Fruit fly (Drosophila melanogaster): Measurements from ENCODE around the gene CG15046.

The CG15046 gene

dm6 chrX:18538204-18538864 lies 48.9 kb upstream of the CG15046 start (continued):
- TF ChIP-seq ss (GFP tag; optimal IDR thresholded peaks at IDR 0.05) = peak; percentile 54 to 68
- TF ChIP-seq CG6792 (GFP tag; optimal IDR thresholded peaks at IDR 0.05) = peak; percentile 63
- peak; percentile 64 for TF ChIP-seq topi (GFP tag; optimal IDR thresholded peaks at IDR 0.05)
- TF ChIP-seq achi (GFP tag; optimal IDR thresholded peaks at IDR 0.05) = peak; percentile 40
- TF ChIP-seq CG10631 (GFP tag; optimal IDR thresholded peaks at IDR 0.05) = peak; percentile 62
- TF ChIP-seq Lpt (GFP tag; optimal IDR thresholded peaks at IDR 0.05) = no peak
- peak; percentile 14 for TF ChIP-seq fd85E (GFP tag; optimal IDR thresholded peaks at IDR 0.05)
- TF ChIP-seq CG3919 (GFP tag; optimal IDR thresholded peaks at IDR 0.05) = peak; percentile 75
- peak; percentile 61 for TF ChIP-seq Hr39 (GFP tag; optimal IDR thresholded peaks at IDR 0.05)
- TF ChIP-seq fd59A (GFP tag; optimal IDR thresholded peaks at IDR 0.05) = peak; percentile 61
- TF ChIP-seq Sox15 (GFP tag; optimal IDR thresholded peaks at IDR 0.05) = peak; percentile 70
- peak; percentile 42 for TF ChIP-seq CG6276 (GFP tag; optimal IDR thresholded peaks at IDR 0.05)
- TF ChIP-seq Hr38 (GFP tag; optimal IDR thresholded peaks at IDR 0.05) = no peak
- no peak for TF ChIP-seq fkh (GFP tag; optimal IDR thresholded peaks at IDR 0.05)
- peak; percentile 55 for TF ChIP-seq acj6 (GFP tag; optimal IDR thresholded peaks at IDR 0.05)
- 0 out of 3 replicates have a peak, but pooled peaks have one; percentile 28 for TF ChIP-seq eg (GFP tag; IDR thresholded peaks at IDR 0.05)
- TF ChIP-seq Ets96B (tag; optimal IDR thresholded peaks at IDR 0.05) = peak; percentile 75
- TF ChIP-seq salr (GFP tag; optimal IDR thresholded peaks at IDR 0.05) = peak in 1 of 2 experiments; percentile 24
- TF ChIP-seq dac (GFP tag; optimal IDR thresholded peaks at IDR 0.05) = no peak
- TF ChIP-seq CG15336 (GFP tag; IDR thresholded peaks at IDR 0.05) = no peak
- peak; percentile 53 for TF ChIP-seq Ets21C (GFP tag; optimal IDR thresholded peaks at IDR 0.05)
- TF ChIP-seq CG11294 (GFP tag; IDR thresholded peaks at IDR 0.05) = no peak
- TF ChIP-seq CG1621 (tag; optimal IDR thresholded peaks at IDR 0.05) = peak; percentile 53
- peak; percentile 68 for TF ChIP-seq CG8632 (GFP tag; optimal IDR thresholded peaks at IDR 0.05)
- TF ChIP-seq lz (GFP tag; optimal IDR thresholded peaks at IDR 0.05) = peak; percentile 73
- TF ChIP-seq OdsH (GFP tag; optimal IDR thresholded peaks at IDR 0.05) = peak; percentile 75
- TF ChIP-seq CG3032 (tag; optimal IDR thresholded peaks at IDR 0.05) = peak; percentile 71
- TF ChIP-seq CG6854 (GFP tag; optimal IDR thresholded peaks at IDR 0.05) = peak; percentile 53
- TF ChIP-seq Hr4 (GFP tag; optimal IDR thresholded peaks at IDR 0.05) = peak; percentile 18

- TF ChIP-seq eg (GFP tag; IDR thresholded peaks at IDR 0.05) (no peak), CG6163 (GFP tag; IDR thresholded peaks at IDR 0.05) (no peak), Eip75B (GFP tag; optimal IDR thresholded peaks at IDR 0.05) (no peak), CG8632 (GFP tag; optimal IDR thresholded peaks at IDR 0.05) (no peak), CG3919 (GFP tag; optimal IDR thresholded peaks at IDR 0.05) (no peak), Blimp-1 (GFP tag; optimal IDR thresholded peaks at IDR 0.05) (no peak), Gug (GFP tag; IDR thresholded peaks at IDR 0.05) (no peak), Hr4 (GFP tag; optimal IDR thresholded peaks at IDR 0.05) (no peak), CG10631 (GFP tag; optimal IDR thresholded peaks at IDR 0.05) (peak; percentile 35), CG11902 (GFP tag; optimal IDR thresholded peaks at IDR 0.05) (no peak), Hr38 (GFP tag; optimal IDR thresholded peaks at IDR 0.05) (no peak), ss (GFP tag; optimal IDR thresholded peaks at IDR 0.05) (peak; percentile 24 to 80), acj6 (GFP tag; optimal IDR thresholded peaks at IDR 0.05) (no peak), OdsH (GFP tag; optimal IDR thresholded peaks at IDR 0.05) (peak; percentile 8), CG9139 (GFP tag; optimal IDR thresholded peaks at IDR 0.05) (no peak), CG6808 (GFP tag; optimal IDR thresholded peaks at IDR 0.05) (peak; percentile 45), Lpt (GFP tag; optimal IDR thresholded peaks at IDR 0.05) (no peak), Hr39 (GFP tag; optimal IDR thresholded peaks at IDR 0.05) (no peak), cyc (GFP tag; optimal IDR thresholded peaks at IDR 0.05) (no peak), CG1621 (tag; optimal IDR thresholded peaks at IDR 0.05) (no peak), achi (GFP tag; optimal IDR thresholded peaks at IDR 0.05) (no peak), CG4318 (GFP tag; optimal IDR thresholded peaks at IDR 0.05) (no peak), CG6854 (GFP tag; optimal IDR thresholded peaks at IDR 0.05) (no peak), CG16779 (tag; optimal IDR thresholded peaks at IDR 0.05) (no peak), fd85E (GFP tag; optimal IDR thresholded peaks at IDR 0.05) (no peak), Sox15 (GFP tag; optimal IDR thresholded peaks at IDR 0.05) (no peak), CG8319 (GFP tag; optimal IDR thresholded peaks at IDR 0.05) (no peak), lz (GFP tag; optimal IDR thresholded peaks at IDR 0.05) (peak; percentile 1), CG3032 (tag; optimal IDR thresholded peaks at IDR 0.05) (peak; percentile 57), Met (GFP tag; optimal IDR thresholded peaks at IDR 0.05) (peak; percentile 21), dac (GFP tag; optimal IDR thresholded peaks at IDR 0.05) (no peak), Smox (GFP tag; optimal IDR thresholded peaks at IDR 0.05) (no peak), CG8119 (GFP tag; IDR thresholded peaks at IDR 0.05) (no peak), svp (GFP tag) (peak; percentile 72), spab (GFP tag; optimal IDR thresholded peaks at IDR 0.05) (peak; percentile 12), pdm3 (GFP tag; optimal IDR thresholded peaks at IDR 0.05) (no peak)
Observed at dm6 chrX:18537066-18537759, 47.8 kb upstream of the CG15046 start.
